Fruit fly (Drosophila melanogaster) whole organism, wandering third instar larva: ENCODE data around the gene sno.

Source experiments
- Abd-B ChIP-seq: fragments of >200 bp; optimal IDR thresholded peaks from 2 replicates; lab custom pipeline; 2017; ENCODE audit warnings: missing biosample characterization, missing genetic modification characterization
- CG32264 ChIP-seq: fragments of 200-800 bp; sonication (Bioruptor generic); optimal IDR thresholded peaks from 2 replicates; lab custom pipeline; 2016; ENCODE audit warnings: missing biosample characterization, missing genetic modification characterization
- CG9705 ChIP-seq: fragments of 200-800 bp; sonication (Bioruptor generic); optimal IDR thresholded peaks from 2 replicates; lab custom pipeline; 2018; ENCODE audit warnings: missing biosample characterization, mild to moderate bottlenecking, missing genetic modification characterization
- CrebA ChIP-seq: fragments of 200-800 bp; sonication (Bioruptor generic); optimal IDR thresholded peaks from 2 replicates; lab custom pipeline; 2016; ENCODE audit warnings: missing biosample characterization, mild to moderate bottlenecking, missing genetic modification characterization, borderline replicate concordance
- Dfd ChIP-seq: fragments of >200 bp; optimal IDR thresholded peaks from 2 replicates; lab custom pipeline; 2017; ENCODE audit warnings: missing biosample characterization, missing genetic modification characterization
- Dif ChIP-seq: fragments of 200-275, 200-300 bp; sonication (Bioruptor generic); optimal IDR thresholded peaks from 2 replicates; lab custom pipeline; 2018; ENCODE audit warnings: missing biosample characterization, missing genetic modification characterization; ENCODE audit not compliant: partially characterized antibody
- GATAd ChIP-seq: sonication (Bioruptor generic); optimal IDR thresholded peaks from 2 replicates; lab custom pipeline; 2016; ENCODE audit warnings: missing biosample characterization, missing genetic modification characterization
- HLH106 ChIP-seq: fragments of 200-800 bp; optimal IDR thresholded peaks from 3 replicates; lab custom pipeline; 2019; ENCODE audit warnings: missing biosample characterization, mild to moderate bottlenecking, missing genetic modification characterization, moderate library complexity
- Hnf4 ChIP-seq: fragments of 200-800 bp; sonication (Bioruptor generic); optimal IDR thresholded peaks from 2 replicates; lab custom pipeline; 2016; ENCODE audit warnings: missing biosample characterization, mild to moderate bottlenecking, missing genetic modification characterization
- Hr78 ChIP-seq: fragments of >200 bp; optimal IDR thresholded peaks from 2 replicates; lab custom pipeline; 2017; ENCODE audit warnings: missing biosample characterization, missing genetic modification characterization
- Hr83 ChIP-seq: fragments of 200-300 bp; sonication (Bioruptor generic); optimal IDR thresholded peaks from 2 replicates; lab custom pipeline; 2016; ENCODE audit warnings: missing biosample characterization, mild to moderate bottlenecking, missing genetic modification characterization, moderate library complexity; ENCODE audit not compliant: poor library complexity, severe bottlenecking
- Jra ChIP-seq: sonication (Bioruptor generic); optimal IDR thresholded peaks from 2 replicates; lab custom pipeline; 2016; ENCODE audit warnings: missing biosample characterization, missing genetic modification characterization
- Mio ChIP-seq: sonication (Bioruptor generic); optimal IDR thresholded peaks from 2 replicates; lab custom pipeline; 2016; ENCODE audit warnings: missing biosample characterization, missing genetic modification characterization
- Myc ChIP-seq: fragments of >200 bp; optimal IDR thresholded peaks from 2 replicates; lab custom pipeline; 2017
- N ChIP-seq: fragments of >200 bp; optimal IDR thresholded peaks from 2 replicates; lab custom pipeline; 2018; ENCODE audit warnings: missing biosample characterization, missing external identifiers, missing genetic modification characterization
- OdsH ChIP-seq: fragments of 200-800 bp; sonication (Bioruptor generic); optimal IDR thresholded peaks from 2 replicates; lab custom pipeline; 2016; ENCODE audit warnings: missing biosample characterization, mild to moderate bottlenecking, missing genetic modification characterization
- Rel ChIP-seq, 2 experiments: fragments of 200-800 bp; sonication (Bioruptor generic) in 1 of 2; optimal IDR thresholded peaks; 2 replicates in 1 of 2; 3 replicates in 1 of 2; lab custom pipeline; 2016 to 2019; ENCODE audit warnings: mild to moderate bottlenecking in 2 of 2, missing biosample characterization in 2 of 2, missing genetic modification characterization in 2 of 2, moderate library complexity in 1 of 2
- Sp1 ChIP-seq: fragments of 200-800 bp; sonication (Bioruptor generic); optimal IDR thresholded peaks from 3 replicates; lab custom pipeline; 2019; ENCODE audit warnings: missing biosample characterization, mild to moderate bottlenecking, missing genetic modification characterization, moderate library complexity
- Vsx2 ChIP-seq: fragments of 200-300, 225-300 bp; sonication (Bioruptor generic); optimal IDR thresholded peaks from 2 replicates; lab custom pipeline; 2018; ENCODE audit warnings: missing biosample characterization, missing genetic modification characterization; ENCODE audit not compliant: partially characterized antibody
- br ChIP-seq: fragments of 200-800 bp; sonication (Bioruptor generic); optimal IDR thresholded peaks from 2 replicates; lab custom pipeline; 2016; ENCODE audit warnings: missing biosample characterization, missing genetic modification characterization
- brk ChIP-seq: fragments of 200-800 bp; sonication (Bioruptor generic); optimal IDR thresholded peaks from 2 replicates; lab custom pipeline; 2016; ENCODE audit warnings: missing biosample characterization, mild to moderate bottlenecking, missing genetic modification characterization
- dl ChIP-seq, 2 experiments: fragments of 175-275, 200-275 bp in 1 of 2; fragments of 200-275 bp in 1 of 2; sonication (Bioruptor generic); optimal IDR thresholded peaks; lab custom pipeline; 2018; ENCODE audit warnings: mild to moderate bottlenecking in 2 of 2, missing biosample characterization in 2 of 2, missing genetic modification characterization in 2 of 2, moderate library complexity in 2 of 2; ENCODE audit not compliant: partially characterized antibody in 2 of 2, insufficient read depth in 1 of 2
- dmrt93B ChIP-seq: fragments of 200-800 bp; sonication (Bioruptor generic); optimal IDR thresholded peaks from 2 replicates; lab custom pipeline; 2018; ENCODE audit warnings: missing biosample characterization, mild to moderate bottlenecking, missing genetic modification characterization
- dsf ChIP-seq: sonication (Bioruptor generic); optimal IDR thresholded peaks from 2 replicates; lab custom pipeline; 2016; ENCODE audit warnings: missing biosample characterization, missing genetic modification characterization, borderline replicate concordance
- ey ChIP-seq: fragments of 200-800 bp; sonication (Bioruptor generic); optimal IDR thresholded peaks from 2 replicates; lab custom pipeline; 2016; ENCODE audit warnings: missing biosample characterization, missing genetic modification characterization
- foxo ChIP-seq, 2 experiments: fragments of 200-800 bp; sonication (Bioruptor generic); optimal IDR thresholded peaks; 2 replicates in 1 of 2; 3 replicates in 1 of 2; lab custom pipeline; 2016 to 2017; ENCODE audit warnings: missing biosample characterization in 2 of 2, missing genetic modification characterization in 2 of 2
- fru ChIP-seq: fragments of 200-800 bp; sonication (Bioruptor generic); optimal IDR thresholded peaks from 3 replicates; lab custom pipeline; 2016; ENCODE audit warnings: missing biosample characterization, mild to moderate bottlenecking, missing genetic modification characterization
- h ChIP-seq: fragments of 200-800 bp; sonication (Bioruptor generic); optimal IDR thresholded peaks from 3 replicates; lab custom pipeline; 2016; ENCODE audit warnings: missing biosample characterization, mild to moderate bottlenecking, missing genetic modification characterization
- jim ChIP-seq: fragments of 175-275, 200-325 bp; sonication (Bioruptor generic); optimal IDR thresholded peaks from 2 replicates; lab custom pipeline; 2016; ENCODE audit warnings: missing biosample characterization, mild to moderate bottlenecking, missing genetic modification characterization
- lola ChIP-seq: fragments of >200 bp; optimal IDR thresholded peaks from 2 replicates; lab custom pipeline; 2017; ENCODE audit warnings: missing biosample characterization, missing genetic modification characterization
- pan ChIP-seq: fragments of >200 bp; optimal IDR thresholded peaks from 2 replicates; lab custom pipeline; 2017
- psq ChIP-seq: fragments of 200-800 bp; sonication (Bioruptor generic); optimal IDR thresholded peaks from 3 replicates; lab custom pipeline; 2017; ENCODE audit warnings: missing biosample characterization, mild to moderate bottlenecking, missing genetic modification characterization, moderate library complexity
- rgr ChIP-seq: fragments of 200-800 bp; sonication (Bioruptor generic); optimal IDR thresholded peaks from 3 replicates; lab custom pipeline; 2016; ENCODE audit warnings: missing biosample characterization, mild to moderate bottlenecking, missing genetic modification characterization
- sage ChIP-seq: fragments of 200-800 bp; sonication (Bioruptor generic); optimal IDR thresholded peaks from 2 replicates; lab custom pipeline; 2016; ENCODE audit warnings: missing biosample characterization, mild to moderate bottlenecking, missing genetic modification characterization
- sv ChIP-seq: fragments of 200-800 bp; sonication (Bioruptor generic); optimal IDR thresholded peaks from 3 replicates; lab custom pipeline; 2016; ENCODE audit warnings: missing biosample characterization, missing genetic modification characterization
- tai ChIP-seq: sonication (Bioruptor generic); optimal IDR thresholded peaks from 2 replicates; lab custom pipeline; 2016; ENCODE audit warnings: missing biosample characterization, missing genetic modification characterization
- usp ChIP-seq: fragments of >200 bp; optimal IDR thresholded peaks from 2 replicates; lab custom pipeline; 2017; ENCODE audit warnings: missing biosample characterization, missing genetic modification characterization
- woc ChIP-seq: sonication (Bioruptor generic); optimal IDR thresholded peaks from 2 replicates; lab custom pipeline; 2016; ENCODE audit warnings: missing biosample characterization, mild to moderate bottlenecking, missing genetic modification characterization

The sno gene

DNA sequence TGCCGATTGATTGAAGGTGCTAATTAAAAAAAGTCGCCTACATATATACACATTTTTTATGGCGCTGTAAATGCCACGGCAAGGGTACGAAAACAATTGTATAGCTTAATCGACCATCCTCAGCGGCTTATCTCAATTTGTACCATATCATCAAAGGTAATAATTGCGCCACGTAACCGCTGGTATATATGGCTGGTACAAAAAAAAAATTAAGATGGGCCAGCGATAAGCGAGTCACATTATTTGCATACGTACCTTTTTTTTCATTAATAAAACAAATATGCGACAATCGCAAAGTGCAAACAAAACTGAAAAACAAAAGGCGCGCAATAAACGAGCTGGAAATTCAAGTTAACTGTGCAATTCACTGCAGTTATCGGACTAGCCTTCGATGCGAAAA lies 43.0 kb upstream of the sno start:
- TF ChIP-seq ey (GFP tag; lab: Kevin White, UChicago) (peak; percentile 7), N (GFP tag; lab: Kevin White, UChicago) (no peak), Mio (GFP tag; lab: Kevin White, UChicago) (no peak), foxo (GFP tag; optimal IDR thresholded peaks at IDR 0.05; lab: Kevin White, UChicago) (peak in 1 of 2 experiments; percentile 33), Myc (lab: Kevin White, UChicago) (no peak), jim (no peak), sv (GFP tag; lab: Kevin White, UChicago) (no peak), HLH106 (tag; lab: Kevin White, UChicago) (no peak), Sp1 (GFP tag; lab: Kevin White, UChicago) (peak; percentile 63), sage (GFP tag; lab: Kevin White, UChicago) (peak; percentile 54), psq (peak; percentile 7), usp (no peak), CrebA (GFP tag; lab: Kevin White, UChicago) (peak; percentile 59), lola (GFP tag; lab: Kevin White, UChicago) (no peak), rgr (GFP tag; lab: Kevin White, UChicago) (peak; percentile 72), Hnf4 (peak; percentile 50), Rel (GFP tag; optimal IDR thresholded peaks at IDR 0.05; lab: Kevin White, UChicago) (no peak), Rel (tag; optimal IDR thresholded peaks at IDR 0.05; lab: Kevin White, UChicago) (peak; percentile 6), br (no peak), Hr78 (GFP tag; lab: Kevin White, UChicago) (no peak), CG32264 (GFP tag; lab: Kevin White, UChicago) (peak; percentile 35), Vsx2 (GFP tag; lab: Kevin White, UChicago) (no peak), CG9705 (peak; percentile 8), OdsH (GFP tag; lab: Kevin White, UChicago) (peak; percentile 55), Hr83 (GFP tag; lab: Kevin White, UChicago) (peak; percentile 61), woc (GFP tag; lab: Kevin White, UChicago) (no peak), fru (GFP tag; lab: Kevin White, UChicago) (peak; percentile 49), dsf (GFP tag; lab: Kevin White, UChicago) (no peak), h (GFP tag; lab: Kevin White, UChicago) (peak; percentile 74), brk (GFP tag; lab: Kevin White, UChicago) (peak; percentile 35), dl (GFP tag; optimal IDR thresholded peaks at IDR 0.05; lab: Kevin White, UChicago; ENCODE audit: insufficient read depth in 1 of 2, partially characterized antibody in 2 of 2) (no peak), Dfd (GFP tag; lab: Kevin White, UChicago) (no peak), pan (lab: Kevin White, UChicago) (no peak), Dif (GFP tag; lab: Kevin White, UChicago) (no peak), GATAd (GFP tag; lab: Kevin White, UChicago) (no peak), Jra (GFP tag; lab: Kevin White, UChicago) (peak; percentile 3), Abd-B (GFP tag; lab: Kevin White, UChicago) (no peak), tai (GFP tag; lab: Kevin White, UChicago) (peak; percentile 2), dmrt93B (GFP tag; lab: Kevin White, UChicago) (no peak)

dm6 chrX:13253062-13253724 lies 41.7 kb upstream of the sno start:
- TF ChIP-seq sv (GFP tag; lab: Kevin White, UChicago) (peak; percentile 33), OdsH (GFP tag; lab: Kevin White, UChicago) (no peak)
